Fruit fly (Drosophila melanogaster): Measurements from ENCODE around the gene mtd.

mtd gene

dm6 chr3R:5232197-5232607, 118.0 kb downstream of the mtd start, which contains the start of the genes Kat60 and Mms19 (continued):
- no peak for TF ChIP-seq exex (tag; optimal IDR thresholded peaks at IDR 0.05)
- peak; percentile 75; the same call in 1 of the 3 replicates for TF ChIP-seq zen2 (GFP tag; IDR thresholded peaks at IDR 0.05; ENCODE audit: partially characterized antibody)
- peak; percentile 84 for TF ChIP-seq chn (GFP tag; optimal IDR thresholded peaks at IDR 0.05)
- TF ChIP-seq knrl (GFP tag; IDR thresholded peaks at IDR 0.05; ENCODE audit: partially characterized antibody) = peak; percentile 98
- no peak for TF ChIP-seq Trl (optimal IDR thresholded peaks at IDR 0.05)
- peak; percentile 66 for TF ChIP-seq Trl (GFP tag; optimal IDR thresholded peaks at IDR 0.05)
- peak; percentile 34 for TF ChIP-seq CG12299 (tag; optimal IDR thresholded peaks at IDR 0.05)
- no peak for TF ChIP-seq crc (GFP tag; optimal IDR thresholded peaks at IDR 0.05)
- TF ChIP-seq NFAT (GFP tag; IDR thresholded peaks at IDR 0.05) = 0 out of 2 replicates have a peak, but pooled peaks have one; percentile 52
- peak; percentile 36 for TF ChIP-seq CG34376 (GFP tag; optimal IDR thresholded peaks at IDR 0.05)
- TF ChIP-seq seq (GFP tag; IDR thresholded peaks at IDR 0.05) = no peak; the same call in 1 of the 2 replicates
- TF ChIP-seq CG2678 (tag; optimal IDR thresholded peaks at IDR 0.05) = no peak
- TF ChIP-seq CG32772 (GFP tag; IDR thresholded peaks at IDR 0.05) = peak; percentile 64
- peak; percentile 39; the same call in 2 of the 3 replicates for TF ChIP-seq Optix (GFP tag; IDR thresholded peaks at IDR 0.05)
- TF ChIP-seq Hmr (GFP tag; optimal IDR thresholded peaks at IDR 0.05) = peak; percentile 77
- TF ChIP-seq Dp (GFP tag; optimal IDR thresholded peaks at IDR 0.05) = peak; percentile 47
- TF ChIP-seq CG7556 (GFP tag; optimal IDR thresholded peaks at IDR 0.05) = no peak
- peak; percentile 97 for TF ChIP-seq CG2116 (GFP tag; optimal IDR thresholded peaks at IDR 0.05)
- peak; percentile 93 for TF ChIP-seq HLH4C (GFP tag; IDR thresholded peaks at IDR 0.05; ENCODE audit: partially characterized antibody)
- no peak for TF ChIP-seq jing (GFP tag; optimal IDR thresholded peaks at IDR 0.05)
- TF ChIP-seq CG10565 (GFP tag; optimal IDR thresholded peaks at IDR 0.05) = no peak
- peak; percentile 25 for TF ChIP-seq gfzf (GFP tag; optimal IDR thresholded peaks at IDR 0.05)
- no peak for TF ChIP-seq CG1832 (GFP tag; optimal IDR thresholded peaks at IDR 0.05)
- TF ChIP-seq Gsc (GFP tag; IDR thresholded peaks at IDR 0.05) = no peak
- TF ChIP-seq slp2 (GFP tag; optimal IDR thresholded peaks at IDR 0.05) = no peak
- TF ChIP-seq Usf (GFP tag; optimal IDR thresholded peaks at IDR 0.05) = peak; percentile 32
- peak; percentile 76 for TF ChIP-seq CG9727 (GFP tag; optimal IDR thresholded peaks at IDR 0.05)
- TF ChIP-seq Kr (GFP tag; optimal IDR thresholded peaks at IDR 0.05) = no peak
- 0 out of 2 replicates have a peak, but pooled peaks have one; percentile 26 for TF ChIP-seq crol (GFP tag; IDR thresholded peaks at IDR 0.05)
- no peak for TF ChIP-seq Lpt (GFP tag; optimal IDR thresholded peaks at IDR 0.05)
- peak; percentile 83 for TF ChIP-seq Rfx (GFP tag; IDR thresholded peaks at IDR 0.05)
- peak; percentile 100 for TF ChIP-seq Sin3A (optimal IDR thresholded peaks at IDR 0.05)
- peak; percentile 21 for TF ChIP-seq ERR (GFP tag; optimal IDR thresholded peaks at IDR 0.05)
- peak; percentile 82 for TF ChIP-seq mam (GFP tag; optimal IDR thresholded peaks at IDR 0.05)
- TF ChIP-seq Doc3 (GFP tag; IDR thresholded peaks at IDR 0.05; ENCODE audit: partially characterized antibody) = peak; percentile 93
- TF ChIP-seq cg (GFP tag; optimal IDR thresholded peaks at IDR 0.05) = no peak
- TF ChIP-seq cas (GFP tag; IDR thresholded peaks at IDR 0.05) = peak; percentile 66
- no peak for TF ChIP-seq CG33557 (GFP tag; optimal IDR thresholded peaks at IDR 0.05)
- no peak for TF ChIP-seq Eip74EF (GFP tag; optimal IDR thresholded peaks at IDR 0.05)
- TF ChIP-seq CG9932 (GFP tag; IDR thresholded peaks at IDR 0.05) = peak; percentile 91
- TF ChIP-seq az2 (GFP tag; optimal IDR thresholded peaks at IDR 0.05) = peak; percentile 66
- TF ChIP-seq slbo (GFP tag; IDR thresholded peaks at IDR 0.05) = peak; percentile 85; the same call in 1 of the 2 replicates
- TF ChIP-seq Ssrp (tag; optimal IDR thresholded peaks at IDR 0.05) = peak; percentile 56
- no peak for TF ChIP-seq ftz-f1 (GFP tag; optimal IDR thresholded peaks at IDR 0.05)
- peak; percentile 54; the same call in 1 of the 2 replicates for TF ChIP-seq wdn (GFP tag; IDR thresholded peaks at IDR 0.05)
- peak; percentile 13 for TF ChIP-seq CG5245 (GFP tag; optimal IDR thresholded peaks at IDR 0.05)
- TF ChIP-seq CkIIα-i1 (GFP tag; IDR thresholded peaks at IDR 0.05) = no peak
- no peak for TF ChIP-seq CG15011 (GFP tag; optimal IDR thresholded peaks at IDR 0.05)
- TF ChIP-seq Nf-YA (GFP tag; IDR thresholded peaks at IDR 0.05) = no peak
- peak; percentile 61 for TF ChIP-seq CG1602 (GFP tag; optimal IDR thresholded peaks at IDR 0.05)
- TF ChIP-seq CG3163 (GFP tag; optimal IDR thresholded peaks at IDR 0.05) = peak; percentile 36

Data from whole organism, embryonic.